Worm (Caenorhabditis elegans) whole organism, L1 larva: ENCODE results near the gene tre-5.

Experiments
- dpl-1 ChIP-seq, 3 experiments: fragments of 150-350 bp in 2 of 3; sonication (generic microtip) in 1 of 3; optimal IDR thresholded peaks; 2 replicates each; lab custom pipeline; 2014 to 2017; ENCODE audit warnings: missing biosample characterization in 3 of 3, missing genetic modification characterization in 3 of 3, missing genetic modification reagents in 3 of 3
- efl-1 ChIP-seq, 4 experiments: fragments of 150-350 bp; optimal IDR thresholded peaks in 3 of 4; peaks in 1 of 4; 1 replicate in 1 of 4; 2 replicates in 3 of 4; lab custom pipeline; 2014; ENCODE audit warnings: missing biosample characterization in 2 of 4, missing genetic modification characterization in 2 of 4, missing genetic modification reagents in 2 of 4
- ets-5 ChIP-seq: fragments of 200-800 bp; sonication (Bioruptor generic); IDR thresholded peaks from 2 replicates; pipeline ENCODE4 v1.3.6; 2022; ENCODE audit warnings: missing genetic modification characterization, missing compliant biosample characterization
- fkh-8 ChIP-seq: sonication (generic microtip); optimal IDR thresholded peaks from 2 replicates; lab custom pipeline; 2016; ENCODE audit warnings: mild to moderate bottlenecking, missing genetic modification characterization, missing compliant biosample characterization
- nhr-11 ChIP-seq: fragments of 150-350 bp; optimal IDR thresholded peaks from 2 replicates; lab custom pipeline; 2014; ENCODE audit warnings: missing biosample characterization, missing genetic modification characterization
- nhr-71 ChIP-seq: sonication (generic microtip); optimal IDR thresholded peaks from 2 replicates; lab custom pipeline; 2016; ENCODE audit warnings: mild to moderate bottlenecking, missing genetic modification characterization, moderate library complexity, missing compliant biosample characterization
- zag-1 ChIP-seq: fragments of 150-350 bp; optimal IDR thresholded peaks from 2 replicates; lab custom pipeline; 2014; ENCODE audit warnings: missing biosample characterization, missing genetic modification characterization

tre-5 gene

DNA sequence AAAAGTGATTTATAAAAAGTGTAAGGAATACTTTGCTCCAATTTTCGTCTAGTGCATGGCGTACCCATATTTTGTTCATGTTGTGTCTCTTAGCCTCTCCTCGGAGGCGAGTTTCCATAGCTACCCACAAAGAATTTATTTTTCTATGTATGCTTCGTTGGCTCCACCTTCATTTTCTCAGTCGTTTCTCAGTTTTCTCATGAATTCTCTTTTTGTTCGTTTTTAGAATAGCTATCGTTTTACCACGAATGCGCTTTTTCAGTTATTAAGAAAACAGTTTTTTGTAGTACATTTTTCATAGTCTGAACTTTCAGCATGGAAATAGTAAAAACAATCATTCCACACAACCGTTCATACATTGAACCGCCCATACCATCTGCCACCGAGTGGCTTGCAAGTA lies 48.8 kb downstream of the tre-5 start, which contains the start of gene osta-1:
Gene osta-1 (plus strand): TSS at position 309 of the 400 bp plus-strand sequence.
- TF ChIP-seq nhr-11 (tag; lab: Kevin White, UChicago) (peak; percentile 45), zag-1 (tag; lab: Kevin White, UChicago) (no peak), nhr-71 (tag; lab: Kevin White, UChicago) (peak; percentile 46), fkh-8 (peak; percentile 86)
- TF ChIP-seq, all 84 proteins: peak for 3

DNA sequence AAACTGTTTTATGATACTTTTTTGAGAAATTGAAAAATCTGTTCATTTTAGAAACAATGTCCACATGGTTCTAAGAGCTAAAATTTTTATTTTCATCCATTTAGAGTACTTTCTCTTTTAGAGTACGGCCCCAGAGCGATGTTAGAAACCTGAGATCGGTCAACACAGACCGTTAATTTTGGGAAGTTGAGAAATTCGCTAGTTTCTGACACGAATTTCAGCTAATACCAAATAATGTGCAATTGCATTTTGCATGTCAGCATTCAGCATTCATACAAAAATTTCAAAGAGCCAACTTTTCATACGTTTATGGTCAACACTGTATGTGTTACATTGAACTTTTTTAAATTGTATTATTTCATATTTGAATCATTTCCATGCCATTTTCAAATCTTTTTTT lies 50.3 kb downstream of the tre-5 start:
- no peak for TF ChIP-seq ets-5 (GFP tag; lab: Robert Waterston, UW)
- TF ChIP-seq efl-1 (optimal IDR thresholded peaks at IDR 0.05; lab: Kevin White, UChicago) = no peak
- peak in 1 of 2 experiments; percentile 82 for TF ChIP-seq efl-1 (GFP tag; optimal IDR thresholded peaks at IDR 0.05 in 1 of 2; lab: Kevin White, UChicago)
- TF ChIP-seq dpl-1 (GFP tag; optimal IDR thresholded peaks at IDR 0.05; lab: Kevin White, UChicago) = no peak
